1 fruit fly cellular context compared by ENCODE assay signal in genomic region chr3R:4883864-4884263, dm6.
TF ChIP-seq lines count a peak whose summit lies in the region.

No protein-coding gene starts in this region.

TF ChIP-seq in whole organism, prepupa, 60 proteins besides CTCF, POLR2A, EP300 and RAD21 (continued from another document):
- TF ChIP-seq Blimp-1 (GFP tag; optimal IDR thresholded peaks at IDR 0.05; lab: Kevin White, UChicago) (no peak), CG16779 (tag; optimal IDR thresholded peaks at IDR 0.05; lab: Kevin White, UChicago) (no peak), CG9139 (GFP tag; optimal IDR thresholded peaks at IDR 0.05; lab: Kevin White, UChicago) (no peak), Eip93F (GFP tag; optimal IDR thresholded peaks at IDR 0.05; lab: Kevin White, UChicago) (no peak), CG11762 (GFP tag; optimal IDR thresholded peaks at IDR 0.05; lab: Kevin White, UChicago; ENCODE audit: insufficient read depth) (peak; percentile 8), CG3919 (GFP tag; optimal IDR thresholded peaks at IDR 0.05; lab: Kevin White, UChicago) (peak; percentile 41), Hr38 (GFP tag; optimal IDR thresholded peaks at IDR 0.05; lab: Kevin White, UChicago) (no peak), Eip75B (GFP tag; optimal IDR thresholded peaks at IDR 0.05; lab: Kevin White, UChicago) (peak; percentile 33), svp (GFP tag; lab: Kevin White, UChicago) (peak; percentile 83), eg (GFP tag; IDR thresholded peaks at IDR 0.05; lab: Robert Waterston, UW) (no peak), CG10669 (GFP tag; optimal IDR thresholded peaks at IDR 0.05; lab: Kevin White, UChicago) (peak; percentile 62), dsx (GFP tag; optimal IDR thresholded peaks at IDR 0.05; lab: Kevin White, UChicago; ENCODE audit: poor library complexity, severe bottlenecking) (peak; percentile 33), CG34406 (GFP tag; optimal IDR thresholded peaks at IDR 0.05; lab: Kevin White, UChicago) (peak; percentile 33), CG6792 (GFP tag; optimal IDR thresholded peaks at IDR 0.05; lab: Kevin White, UChicago) (peak; percentile 23), Smox (GFP tag; optimal IDR thresholded peaks at IDR 0.05; lab: Kevin White, UChicago) (peak; percentile 60), acj6 (GFP tag; optimal IDR thresholded peaks at IDR 0.05; lab: Kevin White, UChicago) (peak; percentile 2), cyc (GFP tag; optimal IDR thresholded peaks at IDR 0.05; lab: Kevin White, UChicago) (peak; percentile 54), Gug (GFP tag; IDR thresholded peaks at IDR 0.05; lab: Robert Waterston, UW) (no peak), CG11902 (GFP tag; optimal IDR thresholded peaks at IDR 0.05; lab: Kevin White, UChicago) (peak; percentile 6), dac (GFP tag; optimal IDR thresholded peaks at IDR 0.05; lab: Kevin White, UChicago) (no peak), esn (GFP tag; optimal IDR thresholded peaks at IDR 0.05; lab: Kevin White, UChicago) (peak; percentile 71), CG15336 (GFP tag; IDR thresholded peaks at IDR 0.05; lab: Robert Waterston, UW) (no peak), Sox14 (GFP tag; optimal IDR thresholded peaks at IDR 0.05; lab: Kevin White, UChicago) (peak; percentile 57), CG7368 (GFP tag; optimal IDR thresholded peaks at IDR 0.05; lab: Kevin White, UChicago) (no peak), Sox15 (GFP tag; optimal IDR thresholded peaks at IDR 0.05; lab: Kevin White, UChicago) (peak; percentile 6), CG3032 (tag; optimal IDR thresholded peaks at IDR 0.05; lab: Kevin White, UChicago) (peak; percentile 47), CG6854 (GFP tag; optimal IDR thresholded peaks at IDR 0.05; lab: Kevin White, UChicago) (no peak), Met (GFP tag; optimal IDR thresholded peaks at IDR 0.05; lab: Kevin White, UChicago) (peak; percentile 72), CG8632 (GFP tag; optimal IDR thresholded peaks at IDR 0.05; lab: Kevin White, UChicago) (peak; percentile 12), lz (GFP tag; optimal IDR thresholded peaks at IDR 0.05; lab: Kevin White, UChicago) (peak; percentile 64), CG10631 (GFP tag; optimal IDR thresholded peaks at IDR 0.05; lab: Kevin White, UChicago) (peak; percentile 40)
